Worm (Caenorhabditis elegans): ENCODE data around the gene F59B2.9.

DNA sequence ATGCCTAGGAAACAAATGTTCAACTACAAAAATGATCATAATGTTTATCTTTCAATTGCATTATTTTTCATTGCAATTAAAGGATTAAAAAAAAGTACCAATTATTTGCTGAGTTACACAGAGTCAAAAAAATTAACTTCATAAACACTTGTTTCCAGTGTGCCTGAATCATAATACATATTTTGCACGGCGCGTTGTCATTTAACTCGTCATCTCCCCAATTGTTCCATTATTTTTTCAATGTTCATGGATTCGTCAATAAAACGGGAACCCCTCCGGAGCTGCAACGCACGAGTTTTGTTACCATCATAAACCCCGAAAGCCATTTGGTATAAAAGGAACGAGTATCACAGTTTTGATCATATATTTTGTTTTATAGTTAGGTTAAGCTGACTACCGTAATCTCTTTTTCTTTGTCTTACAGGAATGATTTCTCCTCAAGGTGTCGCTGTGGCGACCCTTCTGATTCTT lies 5.0 kb upstream of the F59B2.9 start, which contains the start of gene F59B2.12:
- TF ChIP-seq unc-39 (tag; optimal IDR thresholded peaks at IDR 0.05) (no peak), unc-62 (GFP tag; optimal IDR thresholded peaks at IDR 0.05) (no peak), nhr-77 (tag; optimal IDR thresholded peaks at IDR 0.05) (no peak), alr-1 (tag; optimal IDR thresholded peaks at IDR 0.05) (no peak), ama-1 (optimal IDR thresholded peaks at IDR 0.05) (no peak), nhr-12 (tag; optimal IDR thresholded peaks at IDR 0.05) (no peak), aly-2 (tag; optimal IDR thresholded peaks at IDR 0.05) (no peak), ztf-4 (tag; optimal IDR thresholded peaks at IDR 0.05) (no peak), lin-39 (tag; optimal IDR thresholded peaks at IDR 0.05) (no peak), elt-3 (tag; optimal IDR thresholded peaks at IDR 0.05) (no peak), ceh-82 (tag; optimal IDR thresholded peaks at IDR 0.05) (no peak), R02D3.7 (tag; optimal IDR thresholded peaks at IDR 0.05) (no peak)

All from whole organism, L2 larva.